In the genomic region with DNA sequence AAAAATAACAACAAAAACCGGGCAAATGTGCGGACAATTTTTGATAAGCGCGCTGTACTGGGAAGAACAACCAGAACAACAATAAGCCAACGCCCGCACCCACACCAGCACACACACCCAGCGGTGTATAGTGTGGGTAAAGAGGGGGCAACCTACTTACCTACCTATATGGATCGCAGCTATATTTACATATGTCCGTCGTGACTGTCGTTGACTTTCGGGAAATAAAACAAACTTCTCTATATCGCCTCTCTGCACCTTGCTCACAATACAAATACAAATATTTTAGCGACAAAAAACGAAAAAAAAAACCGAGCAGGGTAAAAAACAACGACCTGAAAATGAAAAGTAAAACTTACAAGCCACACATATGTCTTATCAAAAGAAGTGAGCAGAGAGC, we compare ENCODE assay signal across 1 fruit fly cellular context.
A peak's percentile ranks its signal among the peaks of the same experiment; 100 is the strongest.
TF ChIP-seq lines count a peak whose summit lies in the region.

No protein-coding gene starts in this region.

TF ChIP-seq in whole organism, embryonic, 481 proteins besides CTCF, POLR2A, EP300 and RAD21 (continued from another document and continues in another):
- TF ChIP-seq CG17912 (GFP tag; optimal IDR thresholded peaks at IDR 0.05; lab: Kevin White, UChicago) (no peak), slou (GFP tag; optimal IDR thresholded peaks at IDR 0.05; lab: Kevin White, UChicago) (no peak), sisA (GFP tag; IDR thresholded peaks at IDR 0.05; lab: Robert Waterston, UW) (no peak), CG8765 (GFP tag; IDR thresholded peaks at IDR 0.05; lab: Robert Waterston, UW) (no peak), crc (GFP tag; optimal IDR thresholded peaks at IDR 0.05; lab: Kevin White, UChicago) (no peak), fd102C (GFP tag; optimal IDR thresholded peaks at IDR 0.05; lab: Kevin White, UChicago) (no peak), chinmo (GFP tag; IDR thresholded peaks at IDR 0.05; lab: Robert Waterston, UW; ENCODE audit: partially characterized antibody) (no peak), Hsf (GFP tag; optimal IDR thresholded peaks at IDR 0.05; lab: Kevin White, UChicago) (no peak), Hey (tag; optimal IDR thresholded peaks at IDR 0.05; lab: Kevin White, UChicago) (no peak), br (optimal IDR thresholded peaks at IDR 0.05; lab: Kevin White, UChicago) (no peak), CG5953 (GFP tag; IDR thresholded peaks at IDR 0.05; lab: Robert Waterston, UW) (no peak), Dad (GFP tag; optimal IDR thresholded peaks at IDR 0.05; lab: Kevin White, UChicago) (no peak), chm (GFP tag; IDR thresholded peaks at IDR 0.05; lab: Robert Waterston, UW) (no peak), CG18476 (GFP tag; optimal IDR thresholded peaks at IDR 0.05; lab: Kevin White, UChicago) (no peak), eyg (GFP tag; optimal IDR thresholded peaks at IDR 0.05; lab: Kevin White, UChicago) (no peak), pnt (GFP tag; optimal IDR thresholded peaks at IDR 0.05; lab: Kevin White, UChicago) (no peak), CG31224 (GFP tag; IDR thresholded peaks at IDR 0.05; lab: Robert Waterston, UW) (no peak), CG1233 (GFP tag; optimal IDR thresholded peaks at IDR 0.05; lab: Kevin White, UChicago) (no peak), Poxn (GFP tag; IDR thresholded peaks at IDR 0.05; lab: Robert Waterston, UW) (no peak), GATAe (GFP tag; conservative IDR thresholded peaks at IDR 0.05; lab: Robert Waterston, UW) (no peak), CG13287 (GFP tag; IDR thresholded peaks at IDR 0.05; lab: Robert Waterston, UW; ENCODE audit: partially characterized antibody) (no peak), HLH4C (GFP tag; IDR thresholded peaks at IDR 0.05; lab: Robert Waterston, UW; ENCODE audit: partially characterized antibody) (no peak), her (GFP tag; optimal IDR thresholded peaks at IDR 0.05; lab: Kevin White, UChicago) (no peak), aop (GFP tag; IDR thresholded peaks at IDR 0.05; lab: Robert Waterston, UW) (no peak), bcd (GFP tag; optimal IDR thresholded peaks at IDR 0.05; lab: Kevin White, UChicago) (no peak), Bgb (GFP tag; IDR thresholded peaks at IDR 0.05; lab: Robert Waterston, UW; ENCODE audit: partially characterized antibody) (no peak), CG14965 (GFP tag; optimal IDR thresholded peaks at IDR 0.05; lab: Kevin White, UChicago; ENCODE audit: borderline replicate concordance) (no peak), Camta (GFP tag; optimal IDR thresholded peaks at IDR 0.05; lab: Kevin White, UChicago) (no peak), tna (GFP tag; IDR thresholded peaks at IDR 0.05; lab: Robert Waterston, UW; ENCODE audit: partially characterized antibody) (no peak), CG17186 (GFP tag; optimal IDR thresholded peaks at IDR 0.05; lab: Kevin White, UChicago) (no peak), ems (GFP tag; optimal IDR thresholded peaks at IDR 0.05; lab: Kevin White, UChicago) (no peak), oc (tag; optimal IDR thresholded peaks at IDR 0.05; lab: Kevin White, UChicago) (no peak), dan (GFP tag; IDR thresholded peaks at IDR 0.05; lab: Robert Waterston, UW) (no peak), z (GFP tag; IDR thresholded peaks at IDR 0.05; lab: Robert Waterston, UW) (no peak), hb (GFP tag; IDR thresholded peaks at IDR 0.05; lab: Robert Waterston, UW; ENCODE audit: partially characterized antibody) (no peak), Nf-YB (GFP tag; optimal IDR thresholded peaks at IDR 0.05; lab: Kevin White, UChicago) (peak; percentile 35), CG4282 (GFP tag; optimal IDR thresholded peaks at IDR 0.05; lab: Kevin White, UChicago) (no peak), CG43689 (GFP tag; IDR thresholded peaks at IDR 0.05; lab: Robert Waterston, UW) (no peak), HLH3B (GFP tag; IDR thresholded peaks at IDR 0.05; lab: Robert Waterston, UW) (peak; percentile 17; the same call in 1 of the 2 replicates), CG11696 (GFP tag; IDR thresholded peaks at IDR 0.05; lab: Robert Waterston, UW) (no peak), CG17568 (GFP tag; optimal IDR thresholded peaks at IDR 0.05; lab: Kevin White, UChicago) (no peak), CG7839 (tag; optimal IDR thresholded peaks at IDR 0.05; lab: Kevin White, UChicago) (no peak), CG5180 (GFP tag; optimal IDR thresholded peaks at IDR 0.05; lab: Kevin White, UChicago) (peak; percentile 1), D19B (GFP tag; optimal IDR thresholded peaks at IDR 0.05; lab: Kevin White, UChicago) (no peak), CG4820 (GFP tag; optimal IDR thresholded peaks at IDR 0.05; lab: Kevin White, UChicago) (no peak), NK7.1 (GFP tag; optimal IDR thresholded peaks at IDR 0.05; lab: Kevin White, UChicago) (no peak), CG6854 (GFP tag; optimal IDR thresholded peaks at IDR 0.05; lab: Kevin White, UChicago) (no peak), CG6254 (GFP tag; optimal IDR thresholded peaks at IDR 0.05; lab: Kevin White, UChicago) (no peak), abd-A (tag; optimal IDR thresholded peaks at IDR 0.05; lab: Kevin White, UChicago) (no peak), odd (GFP tag; optimal IDR thresholded peaks at IDR 0.05; lab: Kevin White, UChicago) (peak; percentile 10), chif (GFP tag; optimal IDR thresholded peaks at IDR 0.05; lab: Kevin White, UChicago) (no peak), Bdp1 (GFP tag; optimal IDR thresholded peaks at IDR 0.05; lab: Kevin White, UChicago) (no peak), fd96Cb (tag; optimal IDR thresholded peaks at IDR 0.05; lab: Kevin White, UChicago) (no peak), pfk (GFP tag; optimal IDR thresholded peaks at IDR 0.05; lab: Kevin White, UChicago) (no peak), CG16813 (GFP tag; IDR thresholded peaks at IDR 0.05; lab: Robert Waterston, UW; ENCODE audit: partially characterized antibody) (no peak), CG3065 (GFP tag; optimal IDR thresholded peaks at IDR 0.05; lab: Kevin White, UChicago) (no peak), Awh (GFP tag; IDR thresholded peaks at IDR 0.05; lab: Robert Waterston, UW) (no peak), BtbVII (GFP tag; optimal IDR thresholded peaks at IDR 0.05; lab: Kevin White, UChicago) (peak; percentile 24), scrt (GFP tag; optimal IDR thresholded peaks at IDR 0.05; lab: Kevin White, UChicago) (peak; percentile 10), ci (GFP tag; IDR thresholded peaks at IDR 0.05; lab: Robert Waterston, UW) (no peak), gt (GFP tag; IDR thresholded peaks at IDR 0.05; lab: Robert Waterston, UW) (no peak), salm (tag; optimal IDR thresholded peaks at IDR 0.05; lab: Kevin White, UChicago) (no peak), unpg (GFP tag; optimal IDR thresholded peaks at IDR 0.05; lab: Kevin White, UChicago) (peak; percentile 14), CG9727 (GFP tag; optimal IDR thresholded peaks at IDR 0.05; lab: Kevin White, UChicago) (no peak), CG42726 (GFP tag; IDR thresholded peaks at IDR 0.05; lab: Robert Waterston, UW; ENCODE audit: partially characterized antibody) (no peak), prd (optimal IDR thresholded peaks at IDR 0.05; lab: Kevin White, UChicago) (no peak), prd (GFP tag; IDR thresholded peaks at IDR 0.05; lab: Robert Waterston, UW) (no peak), CG2199 (GFP tag; IDR thresholded peaks at IDR 0.05; lab: Robert Waterston, UW) (no peak), ham (GFP tag; IDR thresholded peaks at IDR 0.05; lab: Robert Waterston, UW) (no peak), zfh2 (GFP tag; optimal IDR thresholded peaks at IDR 0.05; lab: Kevin White, UChicago) (no peak), cwo (GFP tag; optimal IDR thresholded peaks at IDR 0.05; lab: Kevin White, UChicago) (no peak), Tbp (GFP tag; optimal IDR thresholded peaks at IDR 0.05; lab: Kevin White, UChicago) (no peak), CG6791 (GFP tag; IDR thresholded peaks at IDR 0.05; lab: Robert Waterston, UW; ENCODE audit: partially characterized antibody) (no peak), CG17359 (tag; optimal IDR thresholded peaks at IDR 0.05; lab: Kevin White, UChicago) (peak; percentile 17), dmrt99B (tag; optimal IDR thresholded peaks at IDR 0.05; lab: Kevin White, UChicago) (no peak), CG9932 (GFP tag; IDR thresholded peaks at IDR 0.05; lab: Robert Waterston, UW) (no peak), CG1792 (GFP tag; optimal IDR thresholded peaks at IDR 0.05; lab: Kevin White, UChicago) (no peak), CG16815 (GFP tag; optimal IDR thresholded peaks at IDR 0.05; lab: Kevin White, UChicago) (no peak), Blimp-1 (GFP tag; optimal IDR thresholded peaks at IDR 0.05; lab: Kevin White, UChicago) (peak; percentile 39), HLHmδ (GFP tag; optimal IDR thresholded peaks at IDR 0.05; lab: Kevin White, UChicago) (no peak), CG17385 (GFP tag; optimal IDR thresholded peaks at IDR 0.05; lab: Kevin White, UChicago) (no peak), ash1 (GFP tag; optimal IDR thresholded peaks at IDR 0.05; lab: Kevin White, UChicago) (no peak), Ssrp (tag; optimal IDR thresholded peaks at IDR 0.05; lab: Kevin White, UChicago) (no peak), CG8290 (GFP tag; optimal IDR thresholded peaks at IDR 0.05; lab: Kevin White, UChicago) (no peak), CG8290 (tag; optimal IDR thresholded peaks at IDR 0.05; lab: Kevin White, UChicago) (peak in 1 of 2 experiments; percentile 9), gsb-n (tag; optimal IDR thresholded peaks at IDR 0.05; lab: Kevin White, UChicago) (no peak), trem (tag; optimal IDR thresholded peaks at IDR 0.05; lab: Kevin White, UChicago) (no peak), dmrt11E (tag; optimal IDR thresholded peaks at IDR 0.05; lab: Kevin White, UChicago) (peak; percentile 1), Aef1 (GFP tag; IDR thresholded peaks at IDR 0.05; lab: Robert Waterston, UW) (no peak), Nf-YC (tag; optimal IDR thresholded peaks at IDR 0.05; lab: Kevin White, UChicago) (no peak), dimm (GFP tag; IDR thresholded peaks at IDR 0.05; lab: Robert Waterston, UW) (no peak), CG17612 (GFP tag; IDR thresholded peaks at IDR 0.05; lab: Robert Waterston, UW) (no peak), CG1529 (GFP tag; optimal IDR thresholded peaks at IDR 0.05; lab: Kevin White, UChicago) (peak; percentile 35), Chrac-16 (GFP tag; optimal IDR thresholded peaks at IDR 0.05; lab: Kevin White, UChicago) (no peak), B-H1 (GFP tag; IDR thresholded peaks at IDR 0.05; lab: Robert Waterston, UW) (no peak), CG7928 (GFP tag; optimal IDR thresholded peaks at IDR 0.05; lab: Kevin White, UChicago) (no peak), CG11504 (tag; optimal IDR thresholded peaks at IDR 0.05; lab: Kevin White, UChicago) (no peak), gce (GFP tag; IDR thresholded peaks at IDR 0.05; lab: Robert Waterston, UW) (0 out of 3 replicates have a peak, but pooled peaks have one; percentile 11), jigr1 (GFP tag; IDR thresholded peaks at IDR 0.05; lab: Robert Waterston, UW) (no peak), ttk (GFP tag; IDR thresholded peaks at IDR 0.05; lab: Robert Waterston, UW) (no peak), NC2β (GFP tag; optimal IDR thresholded peaks at IDR 0.05; lab: Kevin White, UChicago) (no peak), gcm2 (GFP tag; optimal IDR thresholded peaks at IDR 0.05; lab: Kevin White, UChicago) (no peak), tll (GFP tag; optimal IDR thresholded peaks at IDR 0.05; lab: Kevin White, UChicago) (peak in 1 of 2 experiments; percentile 20), PHDP (tag; optimal IDR thresholded peaks at IDR 0.05; lab: Kevin White, UChicago) (peak; percentile 11), CG12236 (GFP tag; optimal IDR thresholded peaks at IDR 0.05; lab: Kevin White, UChicago) (no peak), Six4 (GFP tag; optimal IDR thresholded peaks at IDR 0.05; lab: Kevin White, UChicago) (no peak), tup (GFP tag; optimal IDR thresholded peaks at IDR 0.05; lab: Kevin White, UChicago) (no peak), btn (GFP tag; optimal IDR thresholded peaks at IDR 0.05; lab: Kevin White, UChicago) (no peak), fd3F (GFP tag; optimal IDR thresholded peaks at IDR 0.05; lab: Kevin White, UChicago) (no peak), CG7987 (GFP tag; optimal IDR thresholded peaks at IDR 0.05; lab: Kevin White, UChicago) (peak; percentile 43), Atf6 (GFP tag; IDR thresholded peaks at IDR 0.05; lab: Robert Waterston, UW) (no peak), lmd (GFP tag; IDR thresholded peaks at IDR 0.05; lab: Robert Waterston, UW) (no peak), CG9817 (tag; optimal IDR thresholded peaks at IDR 0.05; lab: Kevin White, UChicago) (no peak), Mrtf (GFP tag; IDR thresholded peaks at IDR 0.05; lab: Robert Waterston, UW) (no peak), CG12104 (GFP tag; optimal IDR thresholded peaks at IDR 0.05; lab: Kevin White, UChicago) (peak; percentile 13), sc (optimal IDR thresholded peaks at IDR 0.05; lab: Kevin White, UChicago) (no peak), sc (GFP tag; optimal IDR thresholded peaks at IDR 0.05; lab: Kevin White, UChicago) (no peak), emc (GFP tag; optimal IDR thresholded peaks at IDR 0.05; lab: Kevin White, UChicago) (no peak), az2 (GFP tag; optimal IDR thresholded peaks at IDR 0.05; lab: Kevin White, UChicago) (no peak), disco-r (GFP tag; optimal IDR thresholded peaks at IDR 0.05; lab: Kevin White, UChicago) (no peak), Lpt (GFP tag; optimal IDR thresholded peaks at IDR 0.05; lab: Kevin White, UChicago) (no peak), CG15514 (GFP tag; optimal IDR thresholded peaks at IDR 0.05; lab: Kevin White, UChicago) (peak; percentile 24), ap (GFP tag; IDR thresholded peaks at IDR 0.05; lab: Robert Waterston, UW) (no peak), Hand (GFP tag; optimal IDR thresholded peaks at IDR 0.05; lab: Kevin White, UChicago) (no peak), CG3163 (GFP tag; optimal IDR thresholded peaks at IDR 0.05; lab: Kevin White, UChicago) (no peak), slbo (GFP tag; IDR thresholded peaks at IDR 0.05; lab: Robert Waterston, UW) (no peak), vnd (GFP tag; IDR thresholded peaks at IDR 0.05; lab: Robert Waterston, UW; ENCODE audit: partially characterized antibody) (no peak), hbn (GFP tag; IDR thresholded peaks at IDR 0.05; lab: Robert Waterston, UW; ENCODE audit: partially characterized antibody) (no peak), gem (tag; optimal IDR thresholded peaks at IDR 0.05; lab: Kevin White, UChicago) (peak; percentile 18), row (GFP tag; IDR thresholded peaks at IDR 0.05; lab: Robert Waterston, UW) (no peak), CG4730 (GFP tag; IDR thresholded peaks at IDR 0.05; lab: Robert Waterston, UW) (no peak), CG6813 (GFP tag; optimal IDR thresholded peaks at IDR 0.05; lab: Kevin White, UChicago) (peak; percentile 23), CG10274 (GFP tag; optimal IDR thresholded peaks at IDR 0.05; lab: Kevin White, UChicago) (no peak), CG12219 (GFP tag; optimal IDR thresholded peaks at IDR 0.05; lab: Kevin White, UChicago) (no peak)
